Fruit fly (Drosophila melanogaster): ENCODE measurements around the gene CG5196.

The CG5196 gene

DNA sequence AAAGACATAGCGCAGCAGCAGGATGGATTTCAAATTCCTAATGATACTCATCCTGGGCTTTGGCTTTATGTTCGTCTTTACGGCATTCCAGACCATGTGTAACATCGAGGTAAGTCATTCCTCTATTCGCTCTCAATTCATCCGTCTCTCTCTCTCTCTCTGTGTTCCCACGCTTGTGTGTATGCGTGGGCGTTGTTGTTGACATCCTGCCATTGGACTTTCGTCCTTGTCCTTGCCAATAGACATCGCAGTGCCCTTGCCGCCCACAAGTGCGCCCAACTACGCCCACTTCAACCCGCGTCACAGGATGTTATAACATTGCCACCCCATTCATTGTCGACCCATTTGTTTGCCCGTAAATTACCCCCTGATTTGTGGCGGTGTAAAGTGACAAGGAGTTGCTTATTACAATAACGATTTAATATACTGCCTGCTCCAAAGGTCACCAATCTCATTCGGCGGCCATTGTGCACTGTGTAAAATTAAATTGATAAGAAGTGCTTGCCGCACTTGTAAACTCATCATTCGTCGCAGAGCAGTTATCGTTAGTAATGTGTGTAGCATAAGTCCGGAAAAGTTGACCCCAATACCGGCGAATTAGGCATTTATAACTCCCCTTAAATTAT, 41.6 kb downstream of the CG5196 start (continued):
- no peak for TF ChIP-seq CG10631 (GFP tag; optimal IDR thresholded peaks at IDR 0.05)
- TF ChIP-seq cyc (GFP tag; optimal IDR thresholded peaks at IDR 0.05), result no peak
- TF ChIP-seq CG32006 (GFP tag; optimal IDR thresholded peaks at IDR 0.05), result no peak
- TF ChIP-seq spab (GFP tag; optimal IDR thresholded peaks at IDR 0.05), result peak; percentile 1
- no peak for TF ChIP-seq CG8632 (GFP tag; optimal IDR thresholded peaks at IDR 0.05)
- TF ChIP-seq CG6792 (GFP tag; optimal IDR thresholded peaks at IDR 0.05), result no peak
- TF ChIP-seq Gug (GFP tag; IDR thresholded peaks at IDR 0.05), result no peak
- no peak for TF ChIP-seq CG6163 (GFP tag; IDR thresholded peaks at IDR 0.05)
- no peak for TF ChIP-seq CG11762 (GFP tag; optimal IDR thresholded peaks at IDR 0.05; ENCODE audit: insufficient read depth)
- peak; percentile 2 for TF ChIP-seq CG6854 (GFP tag; optimal IDR thresholded peaks at IDR 0.05)
- peak; percentile 94 for TF ChIP-seq svp (GFP tag)
- no peak for TF ChIP-seq CG4318 (GFP tag; optimal IDR thresholded peaks at IDR 0.05)
- TF ChIP-seq CG15336 (GFP tag; IDR thresholded peaks at IDR 0.05), result no peak
- TF ChIP-seq salr (GFP tag; optimal IDR thresholded peaks at IDR 0.05), result no peak
- TF ChIP-seq Blimp-1 (GFP tag; optimal IDR thresholded peaks at IDR 0.05), result no peak
- peak; percentile 21 for TF ChIP-seq CG3919 (GFP tag; optimal IDR thresholded peaks at IDR 0.05)
- no peak for TF ChIP-seq lz (GFP tag; optimal IDR thresholded peaks at IDR 0.05)
- peak; percentile 6 for TF ChIP-seq CG9139 (GFP tag; optimal IDR thresholded peaks at IDR 0.05)
- TF ChIP-seq Met (GFP tag; optimal IDR thresholded peaks at IDR 0.05), result no peak
- TF ChIP-seq Lpt (GFP tag; optimal IDR thresholded peaks at IDR 0.05), result no peak
- TF ChIP-seq CG8319 (GFP tag; optimal IDR thresholded peaks at IDR 0.05), result no peak
- TF ChIP-seq CG11294 (GFP tag; IDR thresholded peaks at IDR 0.05), result no peak
- TF ChIP-seq Sox102F (GFP tag; optimal IDR thresholded peaks at IDR 0.05), result no peak
- TF ChIP-seq Ets21C (GFP tag; optimal IDR thresholded peaks at IDR 0.05), result no peak
- no peak for TF ChIP-seq CG6276 (GFP tag; optimal IDR thresholded peaks at IDR 0.05)

DNA sequence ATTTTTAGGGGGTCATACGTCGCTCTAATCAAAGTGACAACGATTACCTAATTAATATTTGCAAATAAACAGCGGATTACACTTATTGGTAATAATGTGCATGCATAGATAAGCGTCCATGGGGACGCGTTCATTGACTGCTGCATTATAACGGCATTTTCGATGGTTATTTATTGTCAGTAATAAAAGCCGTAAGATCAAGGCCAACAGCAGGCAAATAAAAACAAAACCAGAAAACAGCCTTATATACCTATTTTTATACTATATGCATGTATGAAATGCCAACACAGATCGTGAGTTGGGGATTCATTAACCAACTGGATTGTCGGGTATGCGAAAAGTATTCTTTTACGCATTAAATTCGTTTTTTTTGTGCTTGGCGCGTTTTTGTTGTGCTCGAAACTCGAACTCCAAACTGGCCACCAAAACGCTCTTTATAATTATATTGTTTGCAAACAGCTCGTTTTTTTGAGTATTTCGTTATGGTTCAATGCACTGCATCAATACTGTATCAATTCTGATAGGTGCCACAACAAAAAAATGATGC, 42.7 kb downstream of the CG5196 start:
- no peak for TF ChIP-seq CG11902 (GFP tag; optimal IDR thresholded peaks at IDR 0.05)
- TF ChIP-seq achi (GFP tag; optimal IDR thresholded peaks at IDR 0.05), result no peak
- TF ChIP-seq CG8319 (GFP tag; optimal IDR thresholded peaks at IDR 0.05), result no peak
- TF ChIP-seq Ets21C (GFP tag; optimal IDR thresholded peaks at IDR 0.05), result no peak
- no peak for TF ChIP-seq acj6 (GFP tag; optimal IDR thresholded peaks at IDR 0.05)
- TF ChIP-seq CG6163 (GFP tag; IDR thresholded peaks at IDR 0.05), result no peak
- TF ChIP-seq dsx (GFP tag; optimal IDR thresholded peaks at IDR 0.05; ENCODE audit: poor library complexity, severe bottlenecking), result no peak
- TF ChIP-seq Eip78C (GFP tag), result peak; percentile 37
- no peak for TF ChIP-seq CG6792 (GFP tag; optimal IDR thresholded peaks at IDR 0.05)
- TF ChIP-seq CG1621 (tag; optimal IDR thresholded peaks at IDR 0.05), result no peak
- TF ChIP-seq Smox (GFP tag; optimal IDR thresholded peaks at IDR 0.05), result no peak
- TF ChIP-seq fd85E (GFP tag; optimal IDR thresholded peaks at IDR 0.05), result no peak
- TF ChIP-seq vri (GFP tag; optimal IDR thresholded peaks at IDR 0.05), result peak; percentile 81
- TF ChIP-seq Eip93F (GFP tag; optimal IDR thresholded peaks at IDR 0.05), result peak; percentile 47
- TF ChIP-seq CG11294 (GFP tag; IDR thresholded peaks at IDR 0.05), result no peak

DNA sequence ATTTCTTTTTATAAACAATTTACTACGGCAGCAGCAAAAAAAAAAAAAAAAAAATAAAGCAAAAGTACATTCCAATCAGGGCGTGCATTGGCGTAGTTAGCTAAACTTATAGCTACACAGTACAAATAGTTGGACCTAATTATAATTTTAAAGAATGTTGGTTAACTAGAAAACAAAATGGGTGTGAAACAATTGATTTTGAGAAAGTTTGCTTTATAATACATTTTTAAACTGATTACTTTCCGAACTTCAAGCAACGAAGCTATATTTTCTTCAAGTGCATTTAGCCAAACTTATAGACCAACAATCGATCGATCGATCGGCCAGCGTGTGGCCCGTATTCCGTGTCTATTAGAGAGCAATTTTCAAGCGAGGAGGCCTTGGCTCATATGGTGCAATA, 43.3 kb downstream of the CG5196 start:
- TF ChIP-seq net (GFP tag; optimal IDR thresholded peaks at IDR 0.05) (peak; percentile 30), Hr38 (GFP tag; optimal IDR thresholded peaks at IDR 0.05) (no peak), CG11762 (GFP tag; optimal IDR thresholded peaks at IDR 0.05; ENCODE audit: insufficient read depth) (peak; percentile 6), CG9139 (GFP tag; optimal IDR thresholded peaks at IDR 0.05) (no peak), CG6854 (GFP tag; optimal IDR thresholded peaks at IDR 0.05) (no peak), Met (GFP tag; optimal IDR thresholded peaks at IDR 0.05) (no peak), CG8319 (GFP tag; optimal IDR thresholded peaks at IDR 0.05) (peak; percentile 14), pdm3 (GFP tag; optimal IDR thresholded peaks at IDR 0.05) (no peak), svp (GFP tag) (peak; percentile 51), CG8119 (GFP tag; IDR thresholded peaks at IDR 0.05) (peak; percentile 53; the same call in 2 of the 3 replicates), Blimp-1 (GFP tag; optimal IDR thresholded peaks at IDR 0.05) (no peak), CG31627 (GFP tag; optimal IDR thresholded peaks at IDR 0.05) (peak; percentile 5), CG1621 (tag; optimal IDR thresholded peaks at IDR 0.05) (no peak), vri (GFP tag; optimal IDR thresholded peaks at IDR 0.05) (no peak), OdsH (GFP tag; optimal IDR thresholded peaks at IDR 0.05) (peak; percentile 53), Eip93F (GFP tag; optimal IDR thresholded peaks at IDR 0.05) (no peak), CG32006 (GFP tag; optimal IDR thresholded peaks at IDR 0.05) (peak; percentile 58), CG11294 (GFP tag; IDR thresholded peaks at IDR 0.05) (peak; percentile 50; the same call in 1 of the 2 replicates), CG3032 (tag; optimal IDR thresholded peaks at IDR 0.05) (peak; percentile 23), dsx (GFP tag; optimal IDR thresholded peaks at IDR 0.05; ENCODE audit: poor library complexity, severe bottlenecking) (no peak), fkh (GFP tag; optimal IDR thresholded peaks at IDR 0.05) (no peak), CG6163 (GFP tag; IDR thresholded peaks at IDR 0.05) (peak; percentile 70), CG15336 (GFP tag; IDR thresholded peaks at IDR 0.05) (peak; percentile 71), Ets96B (tag; optimal IDR thresholded peaks at IDR 0.05) (peak; percentile 7), Gug (GFP tag; IDR thresholded peaks at IDR 0.05) (peak; percentile 32; the same call in 1 of the 2 replicates), esn (GFP tag; optimal IDR thresholded peaks at IDR 0.05) (peak; percentile 3), CG10631 (GFP tag; optimal IDR thresholded peaks at IDR 0.05) (no peak), spab (GFP tag; optimal IDR thresholded peaks at IDR 0.05) (peak; percentile 17)

Data from whole organism, prepupa.